Fruit fly (Drosophila melanogaster): ENCODE results near the gene CG4194.

Gene CG4194

DNA sequence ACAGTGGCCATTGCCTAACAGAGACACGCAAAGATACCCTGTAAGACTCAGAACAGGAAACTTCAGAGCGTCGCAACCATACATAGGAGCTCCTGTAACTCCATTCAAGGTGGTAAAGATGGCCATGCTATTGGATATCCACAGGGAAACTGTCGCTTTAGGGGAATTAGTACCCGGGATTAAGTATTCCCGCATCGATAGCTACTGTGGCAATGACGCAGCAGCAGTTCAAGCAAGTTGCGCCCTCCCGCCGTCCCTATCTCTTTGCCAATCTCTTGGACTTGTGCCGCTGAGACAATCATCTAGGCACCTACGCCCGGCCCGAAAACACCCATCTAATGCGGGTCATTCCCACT, 2.3 kb downstream of the CG4194 start (continued):
- TF ChIP-seq CG4820 (GFP tag; optimal IDR thresholded peaks at IDR 0.05) (peak; percentile 37), rib (GFP tag; IDR thresholded peaks at IDR 0.05) (peak; percentile 74), HmgZ (tag; optimal IDR thresholded peaks at IDR 0.05) (peak; percentile 53), prd (optimal IDR thresholded peaks at IDR 0.05) (no peak), prd (GFP tag; IDR thresholded peaks at IDR 0.05) (peak; percentile 72), CG6854 (GFP tag; optimal IDR thresholded peaks at IDR 0.05) (peak; percentile 56), gce (GFP tag; IDR thresholded peaks at IDR 0.05) (peak; percentile 57; the same call in 2 of the 3 replicates), wor (GFP tag; IDR thresholded peaks at IDR 0.05) (peak; percentile 34; the same call in 1 of the 2 replicates), CG15073 (GFP tag; optimal IDR thresholded peaks at IDR 0.05) (no peak), CG17802 (tag; optimal IDR thresholded peaks at IDR 0.05) (no peak), CG15514 (GFP tag; optimal IDR thresholded peaks at IDR 0.05) (peak; percentile 50), tna (GFP tag; IDR thresholded peaks at IDR 0.05; ENCODE audit: partially characterized antibody) (no peak), Trl (optimal IDR thresholded peaks at IDR 0.05) (no peak), Trl (GFP tag; optimal IDR thresholded peaks at IDR 0.05) (peak; percentile 36), CoRest (tag; optimal IDR thresholded peaks at IDR 0.05) (peak; percentile 54), Atf-2 (GFP tag; optimal IDR thresholded peaks at IDR 0.05) (peak; percentile 26), TFAM (GFP tag; optimal IDR thresholded peaks at IDR 0.05) (no peak), nom (GFP tag; optimal IDR thresholded peaks at IDR 0.05) (peak; percentile 11), CG30431 (GFP tag; optimal IDR thresholded peaks at IDR 0.05) (peak; percentile 16), CG18764 (GFP tag; optimal IDR thresholded peaks at IDR 0.05) (no peak), CG3838 (GFP tag; optimal IDR thresholded peaks at IDR 0.05) (no peak), CG33557 (GFP tag; optimal IDR thresholded peaks at IDR 0.05) (no peak), Camta (GFP tag; optimal IDR thresholded peaks at IDR 0.05) (peak; percentile 33), B-H1 (GFP tag; IDR thresholded peaks at IDR 0.05) (peak; percentile 47; the same call in 2 of the 3 replicates), CG14667 (GFP tag; IDR thresholded peaks at IDR 0.05) (peak; percentile 31; the same call in 1 of the 2 replicates), fu2 (GFP tag; optimal IDR thresholded peaks at IDR 0.05) (peak; percentile 21), ab (GFP tag; optimal IDR thresholded peaks at IDR 0.05) (peak; percentile 30), CG11723 (GFP tag; optimal IDR thresholded peaks at IDR 0.05) (peak; percentile 5), dmrt11E (tag; optimal IDR thresholded peaks at IDR 0.05) (no peak), NFAT (GFP tag; IDR thresholded peaks at IDR 0.05) (peak; percentile 68), CG14965 (GFP tag; optimal IDR thresholded peaks at IDR 0.05; ENCODE audit: borderline replicate concordance) (no peak), CG11560 (tag; IDR thresholded peaks at IDR 0.05) (no peak), amos (GFP tag; IDR thresholded peaks at IDR 0.05; ENCODE audit: partially characterized antibody) (no peak), CG14710 (tag; optimal IDR thresholded peaks at IDR 0.05) (no peak), CG3065 (GFP tag; optimal IDR thresholded peaks at IDR 0.05) (no peak), CG17568 (GFP tag; optimal IDR thresholded peaks at IDR 0.05) (no peak), CkIIα-i1 (GFP tag; IDR thresholded peaks at IDR 0.05) (no peak), Hr51 (GFP tag; optimal IDR thresholded peaks at IDR 0.05) (peak in 1 of 2 experiments; percentile 60), ro (GFP tag; IDR thresholded peaks at IDR 0.05) (0 out of 2 replicates have a peak, but pooled peaks have one; percentile 44), sug (tag; optimal IDR thresholded peaks at IDR 0.05) (peak; percentile 66), gsb (GFP tag; IDR thresholded peaks at IDR 0.05) (peak; percentile 50; the same call in 1 of the 2 replicates), CG6683 (GFP tag; optimal IDR thresholded peaks at IDR 0.05) (peak; percentile 46), CG18599 (GFP tag; optimal IDR thresholded peaks at IDR 0.05) (peak; percentile 80), tin (GFP tag; optimal IDR thresholded peaks at IDR 0.05) (peak; percentile 42), Hand (GFP tag; optimal IDR thresholded peaks at IDR 0.05) (peak; percentile 66), B-H2 (GFP tag; optimal IDR thresholded peaks at IDR 0.05) (no peak), odd (GFP tag; optimal IDR thresholded peaks at IDR 0.05) (no peak), Doc2 (GFP tag; IDR thresholded peaks at IDR 0.05) (peak; percentile 14; the same call in 1 of the 2 replicates), btn (GFP tag; optimal IDR thresholded peaks at IDR 0.05) (peak; percentile 15), gfzf (GFP tag; optimal IDR thresholded peaks at IDR 0.05) (no peak), CG13894 (tag; optimal IDR thresholded peaks at IDR 0.05) (peak; percentile 40)
